Fruit fly (Drosophila melanogaster) whole organism, embryonic: Measurements from ENCODE around the gene CG42263.

Source experiments
- Bdp1 ChIP-seq: fragments of 200-800 bp; sonication (Bioruptor generic); optimal IDR thresholded peaks from 3 replicates; lab custom pipeline; 2016; ENCODE audit warnings: missing biosample characterization, missing genetic modification characterization
- CG10431 ChIP-seq: fragments of 200-800 bp; sonication (Bioruptor generic); optimal IDR thresholded peaks from 3 replicates; lab custom pipeline; 2018; ENCODE audit warnings: missing biosample characterization, mild to moderate bottlenecking, missing genetic modification characterization
- CG11093 ChIP-seq: fragments of 200-800 bp; sonication (Bioruptor generic); IDR thresholded peaks from 3 replicates; pipeline ENCODE4 v1.3.6; 2022; ENCODE audit warnings: missing biosample characterization, missing genetic modification characterization
- CG11456 ChIP-seq: fragments of 200-800 bp; sonication (Bioruptor generic); IDR thresholded peaks from 3 replicates; pipeline ENCODE4 v1.3.6; 2022; ENCODE audit warnings: missing biosample characterization, missing genetic modification characterization
- CG12391 ChIP-seq: fragments of 200-800 bp; sonication (Bioruptor generic); optimal IDR thresholded peaks from 3 replicates; lab custom pipeline; 2018; ENCODE audit warnings: missing biosample characterization, mild to moderate bottlenecking, missing genetic modification characterization, moderate library complexity
- CG13894 ChIP-seq: fragments of 200-800 bp; sonication (Bioruptor generic); optimal IDR thresholded peaks from 3 replicates; lab custom pipeline; 2018; ENCODE audit warnings: missing biosample characterization, mild to moderate bottlenecking, missing genetic modification characterization, moderate library complexity
- CG15269 ChIP-seq: fragments of 200-800 bp; sonication (Bioruptor generic); optimal IDR thresholded peaks from 2 replicates; lab custom pipeline; 2018; ENCODE audit warnings: missing biosample characterization, mild to moderate bottlenecking, missing genetic modification characterization, moderate library complexity
- CG1602 ChIP-seq: fragments of 200-800 bp; sonication (Bioruptor generic); optimal IDR thresholded peaks from 3 replicates; lab custom pipeline; 2016; ENCODE audit warnings: missing biosample characterization, missing genetic modification characterization
- CG2712 ChIP-seq: fragments of 200-800 bp; optimal IDR thresholded peaks from 3 replicates; lab custom pipeline; 2019; ENCODE audit warnings: missing biosample characterization, mild to moderate bottlenecking, missing genetic modification characterization, moderate library complexity
- CG2875 ChIP-seq: fragments of 200-800 bp; sonication (Bioruptor generic); optimal IDR thresholded peaks from 2 replicates; lab custom pipeline; 2017; ENCODE audit warnings: missing biosample characterization, mild to moderate bottlenecking, missing genetic modification characterization, missing genetic modification reagents
- CG30431 ChIP-seq: fragments of 200-800 bp; sonication (Bioruptor generic); optimal IDR thresholded peaks from 2 replicates; lab custom pipeline; 2017; ENCODE audit warnings: missing biosample characterization, missing genetic modification characterization
- CG31441 ChIP-seq: fragments of 200-800 bp; sonication (Bioruptor generic); IDR thresholded peaks from 2 replicates; pipeline ENCODE4 v1.3.6; 2022; ENCODE audit warnings: missing biosample characterization, missing genetic modification characterization
- CG33557 ChIP-seq: fragments of 200-800 bp; sonication (Bioruptor generic); optimal IDR thresholded peaks from 2 replicates; lab custom pipeline; 2019; ENCODE audit warnings: missing biosample characterization, mild to moderate bottlenecking, missing genetic modification characterization, moderate library complexity
- CG6254 ChIP-seq: fragments of 200-800 bp; sonication (Bioruptor generic); optimal IDR thresholded peaks from 3 replicates; lab custom pipeline; 2017; ENCODE audit warnings: mild to moderate bottlenecking, missing biosample characterization, missing genetic modification reagents, missing genetic modification characterization
- CG7928 ChIP-seq: fragments of 200-800 bp; sonication (Bioruptor generic); optimal IDR thresholded peaks from 2 replicates; lab custom pipeline; 2017; ENCODE audit warnings: missing biosample characterization, mild to moderate bottlenecking, missing genetic modification characterization
- CG7987 ChIP-seq: fragments of 200-800 bp; sonication (Bioruptor generic); optimal IDR thresholded peaks from 2 replicates; lab custom pipeline; 2018; ENCODE audit warnings: missing biosample characterization, mild to moderate bottlenecking, missing genetic modification characterization, moderate library complexity
- CG8281 ChIP-seq: fragments of 200-800 bp; sonication (Bioruptor generic); optimal IDR thresholded peaks from 2 replicates; lab custom pipeline; 2018; ENCODE audit warnings: missing biosample characterization, mild to moderate bottlenecking, missing genetic modification characterization, moderate library complexity
- Dek ChIP-seq: fragments of 200-800 bp; sonication (Bioruptor generic); optimal IDR thresholded peaks from 3 replicates; lab custom pipeline; 2019; ENCODE audit warnings: missing biosample characterization, mild to moderate bottlenecking, missing genetic modification characterization, moderate library complexity
- Doc2 ChIP-seq: fragments of 200-800 bp; sonication (Bioruptor generic); IDR thresholded peaks from 2 replicates; pipeline ENCODE4 v1.3.6; 2022; ENCODE audit warnings: missing biosample characterization, missing genetic modification characterization
- Drgx ChIP-seq: fragments of 200-800 bp; sonication (Bioruptor generic); IDR thresholded peaks from 2 replicates; pipeline ENCODE4 v1.3.6; 2022; ENCODE audit warnings: missing biosample characterization, missing genetic modification characterization
- E2f2 ChIP-seq: fragments of 200-800 bp; sonication (Bioruptor generic); IDR thresholded peaks from 2 replicates; pipeline ENCODE4 v1.3.6; 2022; ENCODE audit warnings: missing biosample characterization, missing genetic modification characterization
- Elba2 ChIP-seq: fragments of 200-800 bp; sonication (Bioruptor generic); optimal IDR thresholded peaks from 3 replicates; lab custom pipeline; 2016; ENCODE audit warnings: missing biosample characterization, missing genetic modification characterization
- GATAe ChIP-seq: fragments of 200-800 bp; sonication (Bioruptor generic); conservative IDR thresholded peaks from 2 replicates; pipeline ENCODE4 v1.3.6; 2022; ENCODE audit warnings: missing biosample characterization, missing genetic modification characterization
- Hey ChIP-seq: fragments of 200-800 bp; sonication (Bioruptor generic); optimal IDR thresholded peaks from 3 replicates; lab custom pipeline; 2018; ENCODE audit warnings: missing biosample characterization, mild to moderate bottlenecking, missing genetic modification characterization
- Hr78 ChIP-seq, 2 experiments: fragments of 200-800 bp in 1 of 2; fragments of >200 bp in 1 of 2; sonication (Bioruptor generic) in 1 of 2; optimal IDR thresholded peaks; 2 replicates each; lab custom pipeline; 2017 to 2019; ENCODE audit warnings: missing biosample characterization in 2 of 2, missing genetic modification characterization in 2 of 2, mild to moderate bottlenecking in 1 of 2, moderate library complexity in 1 of 2
- Lhr ChIP-seq: fragments of 200-800 bp; sonication (Bioruptor generic); optimal IDR thresholded peaks from 3 replicates; lab custom pipeline; 2017; ENCODE audit warnings: mild to moderate bottlenecking, missing biosample characterization, missing genetic modification reagents, missing genetic modification characterization
- NFAT ChIP-seq: fragments of 200-800 bp; sonication (Bioruptor generic); IDR thresholded peaks from 2 replicates; pipeline ENCODE4 v1.3.6; 2022; ENCODE audit warnings: missing biosample characterization, missing genetic modification characterization
- Pdp1 ChIP-seq, 2 experiments: fragments of 200-800 bp; sonication (Bioruptor generic); optimal IDR thresholded peaks; 3 replicates each; lab custom pipeline; 2016; ENCODE audit warnings: missing biosample characterization in 2 of 2, missing genetic modification characterization in 2 of 2, mild to moderate bottlenecking in 1 of 2, moderate library complexity in 1 of 2
- Sry-β ChIP-seq: fragments of 200-800 bp; sonication (Bioruptor generic); optimal IDR thresholded peaks from 2 replicates; lab custom pipeline; 2018; ENCODE audit warnings: missing biosample characterization, mild to moderate bottlenecking, missing genetic modification characterization, moderate library complexity
- Sry-δ ChIP-seq: fragments of 200-800 bp; sonication (Bioruptor generic); optimal IDR thresholded peaks from 2 replicates; lab custom pipeline; 2016; ENCODE audit warnings: missing biosample characterization, missing genetic modification characterization
- Ssrp ChIP-seq: fragments of 200-800 bp; sonication (Bioruptor generic); optimal IDR thresholded peaks from 2 replicates; lab custom pipeline; 2018; ENCODE audit warnings: missing biosample characterization, mild to moderate bottlenecking, missing genetic modification characterization, moderate library complexity
- Xbp1 ChIP-seq: fragments of 200-800 bp; sonication (Bioruptor generic); optimal IDR thresholded peaks from 3 replicates; lab custom pipeline; 2016; ENCODE audit warnings: missing biosample characterization, mild to moderate bottlenecking, missing genetic modification characterization
- ato ChIP-seq: fragments of 200-800 bp; sonication (Bioruptor generic); IDR thresholded peaks from 2 replicates; pipeline ENCODE4 v1.3.6; 2022; ENCODE audit warnings: missing biosample characterization, missing genetic modification characterization; ENCODE audit not compliant: partially characterized antibody
- chif ChIP-seq, 2 experiments: fragments of 200-800 bp; sonication (Bioruptor generic); optimal IDR thresholded peaks; 3 replicates each; lab custom pipeline; 2016; ENCODE audit warnings: missing biosample characterization in 2 of 2, missing genetic modification characterization in 2 of 2
- chinmo ChIP-seq: fragments of 200-800 bp; sonication (Bioruptor generic); IDR thresholded peaks from 4 replicates; pipeline ENCODE4 v1.3.6; 2022; ENCODE audit warnings: missing biosample characterization, missing genetic modification characterization; ENCODE audit not compliant: partially characterized antibody
- exex ChIP-seq: fragments of 200-800 bp; sonication (Bioruptor generic); optimal IDR thresholded peaks from 4 replicates; lab custom pipeline; 2018; ENCODE audit warnings: missing biosample characterization, mild to moderate bottlenecking, missing genetic modification characterization, moderate library complexity
- hkb ChIP-seq, 2 experiments: fragments of 200-800 bp in 1 of 2; fragments of >200 bp in 1 of 2; sonication (Bioruptor generic) in 1 of 2; IDR thresholded peaks in 1 of 2; optimal IDR thresholded peaks in 1 of 2; 2 replicates each; pipeline versions ENCODE4 v1.3.6 to Lab custom; 2017 to 2022; ENCODE audit warnings: missing biosample characterization in 1 of 2, missing genetic modification characterization in 1 of 2
- lab ChIP-seq: fragments of 200-800 bp; sonication (Bioruptor generic); optimal IDR thresholded peaks from 3 replicates; lab custom pipeline; 2017; ENCODE audit warnings: missing biosample characterization, missing genetic modification characterization, mild to moderate bottlenecking, moderate library complexity, missing genetic modification reagents
- mam ChIP-seq: fragments of 200-800 bp; sonication (Bioruptor generic); optimal IDR thresholded peaks from 3 replicates; lab custom pipeline; 2016; ENCODE audit warnings: missing biosample characterization, missing genetic modification characterization
- nmo ChIP-seq: fragments of 200-800 bp; sonication (Bioruptor generic); optimal IDR thresholded peaks from 2 replicates; lab custom pipeline; 2018; ENCODE audit warnings: missing biosample characterization, mild to moderate bottlenecking, missing genetic modification characterization, moderate library complexity
- peb ChIP-seq: fragments of 200-800 bp; sonication (Bioruptor generic); IDR thresholded peaks from 2 replicates; pipeline ENCODE4 v1.3.6; 2022; ENCODE audit warnings: missing biosample characterization, missing genetic modification characterization
- pnt ChIP-seq: fragments of 200-800 bp; sonication (Bioruptor generic); optimal IDR thresholded peaks from 3 replicates; lab custom pipeline; 2016; ENCODE audit warnings: missing biosample characterization, missing genetic modification characterization
- prd ChIP-seq, 3 experiments: fragments of >200 bp in 2 of 3; fragments of 200-800 bp in 1 of 3; sonication (Bioruptor generic) in 1 of 3; optimal IDR thresholded peaks in 2 of 3; IDR thresholded peaks in 1 of 3; 2 replicates in 2 of 3; 3 replicates in 1 of 3; pipeline versions ENCODE4 v1.3.6 to Lab custom; 2017 to 2022; ENCODE audit warnings: missing biosample characterization in 1 of 3, missing genetic modification characterization in 1 of 3
- repo ChIP-seq: fragments of 200-800 bp; sonication (Bioruptor generic); optimal IDR thresholded peaks from 2 replicates; lab custom pipeline; 2016; ENCODE audit warnings: missing biosample characterization, missing genetic modification characterization
- slp2 ChIP-seq: fragments of 200-800 bp; sonication (Bioruptor generic); optimal IDR thresholded peaks from 2 replicates; lab custom pipeline; 2016; ENCODE audit warnings: missing biosample characterization, missing genetic modification characterization
- sqz ChIP-seq: fragments of 200-800 bp; sonication (Bioruptor generic); optimal IDR thresholded peaks from 3 replicates; lab custom pipeline; 2018; ENCODE audit warnings: missing biosample characterization, mild to moderate bottlenecking, missing genetic modification characterization
- tup ChIP-seq: fragments of 200-800 bp; sonication (Bioruptor generic); optimal IDR thresholded peaks from 2 replicates; lab custom pipeline; 2016; ENCODE audit warnings: missing biosample characterization, mild to moderate bottlenecking, missing genetic modification characterization, moderate library complexity
- tx ChIP-seq: fragments of 200-800 bp; sonication (Bioruptor generic); optimal IDR thresholded peaks from 2 replicates; lab custom pipeline; 2016; ENCODE audit warnings: missing biosample characterization, missing genetic modification characterization

The CG42263 gene

DNA sequence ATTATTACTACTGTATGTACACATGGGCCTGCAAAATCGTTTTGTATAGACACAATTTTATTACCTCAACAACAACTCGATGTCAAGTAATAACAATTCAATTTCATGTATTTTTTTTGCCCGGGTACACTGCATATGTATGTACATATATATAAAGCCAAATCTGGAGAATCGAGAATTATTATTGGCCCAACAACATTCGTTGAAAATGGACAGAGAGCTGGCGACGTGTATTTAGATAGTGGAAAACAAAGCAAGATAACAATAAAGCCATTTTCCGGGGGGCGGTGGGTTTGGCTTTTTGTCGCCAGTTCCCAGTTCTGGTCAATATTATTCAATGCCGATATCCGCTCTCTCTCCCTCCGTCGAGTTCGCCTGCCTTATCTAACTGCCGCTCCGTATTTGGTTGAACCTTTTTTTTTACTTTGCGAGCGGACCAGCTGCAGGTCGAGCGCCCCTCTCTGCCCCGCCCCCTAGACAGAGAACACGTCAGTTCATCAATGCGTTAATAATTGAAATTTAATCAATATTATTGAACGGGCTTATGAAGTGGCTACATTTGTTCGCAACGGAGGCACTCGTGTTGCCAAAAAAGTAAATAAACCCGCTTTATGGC is 25.8 kb downstream of the CG42263 start (continued):
- TF ChIP-seq CG13894 (tag; lab: Kevin White, UChicago) (peak; percentile 24), ato (GFP tag; lab: Robert Waterston, UW) (no peak), chif (GFP tag; optimal IDR thresholded peaks at IDR 0.05; lab: Kevin White, UChicago) (no peak), CG31441 (GFP tag; lab: Robert Waterston, UW) (no peak), CG33557 (no peak), CG8281 (tag; lab: Kevin White, UChicago) (peak; percentile 99), CG12391 (no peak), E2f2 (GFP tag; lab: Robert Waterston, UW) (no peak), slp2 (GFP tag; lab: Kevin White, UChicago) (no peak), CG6254 (no peak), Elba2 (GFP tag; lab: Kevin White, UChicago) (no peak), CG7987 (GFP tag; lab: Kevin White, UChicago) (peak; percentile 2), CG10431 (GFP tag; lab: Kevin White, UChicago) (peak; percentile 23), tx (GFP tag; lab: Kevin White, UChicago) (no peak), mam (GFP tag; lab: Kevin White, UChicago) (no peak), Sry-δ (GFP tag; lab: Kevin White, UChicago) (no peak), Dek (tag; lab: Kevin White, UChicago) (no peak), GATAe (peak; percentile 56; the same call in 1 of the 2 replicates), repo (GFP tag; lab: Kevin White, UChicago) (no peak), Hey (tag; lab: Kevin White, UChicago) (peak; percentile 25), Lhr (no peak), CG1602 (GFP tag; lab: Kevin White, UChicago) (no peak), CG2712 (tag; lab: Kevin White, UChicago) (no peak), prd (optimal IDR thresholded peaks at IDR 0.05; lab: Kevin White, UChicago) (no peak), prd (GFP tag; IDR thresholded peaks at IDR 0.05; lab: Robert Waterston, UW) (no peak), CG11456 (GFP tag; lab: Robert Waterston, UW) (no peak), Sry-β (GFP tag; lab: Kevin White, UChicago) (no peak), NFAT (GFP tag; lab: Robert Waterston, UW) (no peak), nmo (GFP tag; lab: Kevin White, UChicago) (no peak), sqz (GFP tag; lab: Kevin White, UChicago) (peak; percentile 65), Bdp1 (GFP tag; lab: Kevin White, UChicago) (no peak), CG7928 (GFP tag; lab: Kevin White, UChicago) (no peak), Ssrp (tag; lab: Kevin White, UChicago) (no peak), Drgx (GFP tag; lab: Robert Waterston, UW) (no peak), CG15269 (tag; lab: Kevin White, UChicago) (no peak), CG11093 (GFP tag; lab: Robert Waterston, UW) (no peak), exex (tag; lab: Kevin White, UChicago) (peak; percentile 99), lab (GFP tag; lab: Kevin White, UChicago) (peak; percentile 64), Xbp1 (GFP tag; lab: Kevin White, UChicago) (peak; percentile 26), CG2875 (GFP tag; lab: Kevin White, UChicago) (no peak), tup (GFP tag; lab: Kevin White, UChicago) (no peak), pnt (no peak), peb (GFP tag; lab: Robert Waterston, UW) (no peak), chinmo (peak; percentile 81; the same call in 2 of the 4 replicates), Doc2 (GFP tag; lab: Robert Waterston, UW) (no peak), Pdp1 (GFP tag; optimal IDR thresholded peaks at IDR 0.05; lab: Kevin White, UChicago) (peak in 1 of 2 experiments; percentile 81), hkb (optimal IDR thresholded peaks at IDR 0.05; lab: Kevin White, UChicago) (no peak), hkb (GFP tag; IDR thresholded peaks at IDR 0.05; lab: Robert Waterston, UW) (0 out of 2 replicates have a peak, but pooled peaks have one; percentile 10), CG30431 (GFP tag; lab: Kevin White, UChicago) (no peak), Hr78 (GFP tag; optimal IDR thresholded peaks at IDR 0.05; lab: Kevin White, UChicago) (peak in 1 of 2 experiments; percentile 27)
